Worm (Caenorhabditis elegans) whole organism, young adult: ENCODE data around the gene hpo-36.

ENCODE experiments used
- B0019.2 ChIP-seq: fragments of 200-800 bp; sonication (Bioruptor generic); conservative IDR thresholded peaks from 2 replicates; pipeline ENCODE4 v1.3.6; 2022; ENCODE audit warnings: missing genetic modification reagents, missing genetic modification characterization, missing compliant biosample characterization
- F23B12.7 ChIP-seq: sonication (generic microtip); optimal IDR thresholded peaks from 2 replicates; lab custom pipeline; 2017; ENCODE audit warnings: missing genetic modification characterization, mild to moderate bottlenecking, missing compliant biosample characterization, antibody characterized with exemption, moderate library complexity; ENCODE audit not compliant: insufficient read depth
- F37B4.10 ChIP-seq: fragments of 200-800 bp; sonication (Bioruptor generic); IDR thresholded peaks from 2 replicates; pipeline ENCODE4 v1.3.6; 2022; ENCODE audit warnings: missing genetic modification characterization, missing compliant biosample characterization
- F49E8.2 ChIP-seq: sonication (generic microtip); optimal IDR thresholded peaks from 3 replicates; lab custom pipeline; 2017; ENCODE audit warnings: missing genetic modification characterization, mild to moderate bottlenecking, missing compliant biosample characterization, antibody characterized with exemption, moderate library complexity; ENCODE audit not compliant: insufficient read depth
- F57A8.1 ChIP-seq: fragments of 200-800 bp; sonication (Bioruptor generic); optimal IDR thresholded peaks from 2 replicates; lab custom pipeline; 2018; ENCODE audit warnings: mild to moderate bottlenecking, missing genetic modification characterization, moderate library complexity, missing compliant biosample characterization
- T07F8.4 ChIP-seq: sonication (generic microtip); optimal IDR thresholded peaks from 2 replicates; lab custom pipeline; 2016; ENCODE audit warnings: mild to moderate bottlenecking, missing genetic modification characterization, moderate library complexity, missing compliant biosample characterization
- T26A5.8 ChIP-seq: sonication (generic microtip); optimal IDR thresholded peaks from 2 replicates; lab custom pipeline; 2016; ENCODE audit warnings: missing genetic modification characterization, missing compliant biosample characterization
- Y53G8AR.9 ChIP-seq: fragments of 200-800 bp; sonication (Bioruptor generic); conservative IDR thresholded peaks from 2 replicates; pipeline ENCODE4 v1.3.6; 2022; ENCODE audit warnings: missing genetic modification reagents, missing genetic modification characterization, missing compliant biosample characterization
- Y95B8A.8 ChIP-seq: fragments of 200-800 bp; sonication (Bioruptor generic); IDR thresholded peaks from 2 replicates; pipeline ENCODE4 v1.3.6; 2022; ENCODE audit warnings: missing genetic modification reagents, missing genetic modification characterization, missing compliant biosample characterization
- ZK185.1 ChIP-seq: sonication (generic microtip); optimal IDR thresholded peaks from 2 replicates; lab custom pipeline; 2016; ENCODE audit warnings: mild to moderate bottlenecking, missing genetic modification characterization, missing compliant biosample characterization; ENCODE audit not compliant: poor library complexity, severe bottlenecking
- aptf-3 ChIP-seq: fragments of 200-800 bp; sonication (Bioruptor generic); IDR thresholded peaks from 2 replicates; pipeline ENCODE4 v1.3.6; 2022; ENCODE audit warnings: missing genetic modification characterization, missing compliant biosample characterization
- atf-7 ChIP-seq: sonication (generic microtip); optimal IDR thresholded peaks from 2 replicates; lab custom pipeline; 2017; ENCODE audit warnings: mild to moderate bottlenecking, missing genetic modification characterization, missing compliant biosample characterization
- athp-1 ChIP-seq: sonication (generic microtip); optimal IDR thresholded peaks from 2 replicates; lab custom pipeline; 2017; ENCODE audit warnings: mild to moderate bottlenecking, missing genetic modification characterization, missing compliant biosample characterization
- attf-5 ChIP-seq: fragments of 200-800 bp; sonication (Bioruptor generic); optimal IDR thresholded peaks from 2 replicates; lab custom pipeline; 2018; ENCODE audit warnings: mild to moderate bottlenecking, missing genetic modification characterization, missing compliant biosample characterization
- bed-2 ChIP-seq: fragments of 200-800 bp; sonication (Bioruptor generic); IDR thresholded peaks from 2 replicates; pipeline ENCODE4 v1.3.6; 2022; ENCODE audit warnings: missing genetic modification reagents, missing genetic modification characterization, missing compliant biosample characterization
- cebp-1 ChIP-seq, 2 experiments: fragments of 200-800 bp in 1 of 2; sonication (Bioruptor generic) in 1 of 2; sonication (generic microtip) in 1 of 2; IDR thresholded peaks in 1 of 2; optimal IDR thresholded peaks in 1 of 2; 2 replicates each; pipeline versions ENCODE4 v1.3.6 to Lab custom; 2017 to 2022; ENCODE audit warnings: missing compliant biosample characterization in 2 of 2, missing genetic modification characterization in 2 of 2, mild to moderate bottlenecking in 1 of 2, missing genetic modification reagents in 1 of 2, moderate library complexity in 1 of 2
- cebp-2 ChIP-seq: fragments of 200-800 bp; sonication (Bioruptor generic); IDR thresholded peaks from 2 replicates; pipeline ENCODE4 v1.3.6; 2022; ENCODE audit warnings: missing genetic modification characterization, missing compliant biosample characterization
- ceh-27 ChIP-seq: fragments of 200-800 bp; sonication (Bioruptor generic); optimal IDR thresholded peaks from 2 replicates; lab custom pipeline; 2018; ENCODE audit warnings: mild to moderate bottlenecking, missing genetic modification characterization, moderate library complexity, missing compliant biosample characterization
- ceh-91 ChIP-seq: fragments of 200-800 bp; sonication (Bioruptor generic); IDR thresholded peaks from 2 replicates; pipeline ENCODE4 v1.3.6; 2022; ENCODE audit warnings: missing genetic modification reagents, missing genetic modification characterization, missing compliant biosample characterization
- chd-7 ChIP-seq: sonication (generic microtip); optimal IDR thresholded peaks from 2 replicates; lab custom pipeline; 2016; ENCODE audit warnings: mild to moderate bottlenecking, missing genetic modification characterization, moderate library complexity, missing compliant biosample characterization
- dox-1 ChIP-seq: fragments of 200-800 bp; sonication (Bioruptor generic); IDR thresholded peaks from 2 replicates; pipeline ENCODE4 v1.3.6; 2022; ENCODE audit warnings: missing genetic modification reagents, missing genetic modification characterization, missing compliant biosample characterization
- ets-4 ChIP-seq: fragments of 200-800 bp; sonication (Bioruptor generic); optimal IDR thresholded peaks from 2 replicates; lab custom pipeline; 2018; ENCODE audit warnings: mild to moderate bottlenecking, missing genetic modification characterization, missing compliant biosample characterization
- fkh-3 ChIP-seq: sonication (generic microtip); optimal IDR thresholded peaks from 2 replicates; lab custom pipeline; 2016; ENCODE audit warnings: mild to moderate bottlenecking, missing genetic modification characterization, missing compliant biosample characterization
- let-607 ChIP-seq, 2 experiments: fragments of 200-800 bp in 1 of 2; sonication (Bioruptor generic) in 1 of 2; sonication (generic microtip) in 1 of 2; optimal IDR thresholded peaks; 2 replicates each; lab custom pipeline; 2016 to 2018; ENCODE audit warnings: mild to moderate bottlenecking in 2 of 2, missing compliant biosample characterization in 2 of 2, missing genetic modification characterization in 2 of 2, moderate library complexity in 2 of 2, missing genotype in 1 of 2
- lin-40 ChIP-seq: sonication (generic microtip); optimal IDR thresholded peaks from 2 replicates; lab custom pipeline; 2016; ENCODE audit warnings: missing genetic modification characterization, mild to moderate bottlenecking, missing compliant biosample characterization, missing genotype, missing genetic modification reagents
- lin-54 ChIP-seq: fragments of 200-800 bp; sonication (Bioruptor generic); optimal IDR thresholded peaks from 2 replicates; lab custom pipeline; 2018; ENCODE audit warnings: mild to moderate bottlenecking, missing genetic modification characterization, missing compliant biosample characterization
- lsl-1 ChIP-seq: fragments of 200-800 bp; sonication (Bioruptor generic); optimal IDR thresholded peaks from 2 replicates; lab custom pipeline; 2018; ENCODE audit warnings: mild to moderate bottlenecking, missing genetic modification characterization, moderate library complexity, missing compliant biosample characterization
- lsy-27 ChIP-seq: sonication (generic microtip); optimal IDR thresholded peaks from 2 replicates; lab custom pipeline; 2017; ENCODE audit warnings: missing genetic modification characterization, mild to moderate bottlenecking, missing compliant biosample characterization, antibody characterized with exemption, missing genotype, borderline replicate concordance; ENCODE audit not compliant: insufficient read depth
- madf-6 ChIP-seq: fragments of 200-800 bp; sonication (Bioruptor generic); IDR thresholded peaks from 2 replicates; pipeline ENCODE4 v1.3.6; 2022; ENCODE audit warnings: missing genetic modification reagents, missing genetic modification characterization, missing compliant biosample characterization
- mel-28 ChIP-seq: sonication (generic microtip); optimal IDR thresholded peaks from 2 replicates; lab custom pipeline; 2016; ENCODE audit warnings: borderline replicate concordance, mild to moderate bottlenecking, missing genetic modification characterization, missing compliant biosample characterization
- nhr-179 ChIP-seq: sonication (generic microtip); optimal IDR thresholded peaks from 2 replicates; lab custom pipeline; 2016; ENCODE audit warnings: mild to moderate bottlenecking, missing genetic modification characterization, missing compliant biosample characterization
- nhr-80 ChIP-seq: sonication (generic microtip); optimal IDR thresholded peaks from 2 replicates; lab custom pipeline; 2016; ENCODE audit warnings: missing genetic modification characterization, missing compliant biosample characterization
- nhr-90 ChIP-seq: sonication (generic microtip); optimal IDR thresholded peaks from 2 replicates; lab custom pipeline; 2016; ENCODE audit warnings: missing genotype, mild to moderate bottlenecking, missing genetic modification characterization, missing compliant biosample characterization
- rcor-1 ChIP-seq: fragments of 200-800 bp; sonication (Bioruptor generic); IDR thresholded peaks from 2 replicates; pipeline ENCODE4 v1.3.6; 2022; ENCODE audit warnings: missing genetic modification reagents, missing genetic modification characterization, missing compliant biosample characterization
- rec-8 ChIP-seq, 2 experiments: sonication (generic microtip); optimal IDR thresholded peaks; 2 replicates each; lab custom pipeline; 2016; ENCODE audit warnings: mild to moderate bottlenecking in 2 of 2, missing genetic modification characterization in 2 of 2, missing genetic modification reagents in 2 of 2, missing genotype in 2 of 2, missing biosample characterization in 1 of 2, missing compliant biosample characterization in 1 of 2, moderate library complexity in 1 of 2
- sdz-38 ChIP-seq: sonication (generic microtip); optimal IDR thresholded peaks from 2 replicates; lab custom pipeline; 2016; ENCODE audit warnings: missing genotype, missing genetic modification characterization, missing compliant biosample characterization
- snpc-1.1 ChIP-seq: sonication (generic microtip); optimal IDR thresholded peaks from 2 replicates; lab custom pipeline; 2017; ENCODE audit warnings: missing genetic modification characterization, mild to moderate bottlenecking, missing compliant biosample characterization, antibody characterized with exemption, moderate library complexity, missing genotype, missing genetic modification reagents; ENCODE audit not compliant: insufficient read depth
- sptf-2 ChIP-seq: fragments of 200-800 bp; sonication (Bioruptor generic); optimal IDR thresholded peaks from 2 replicates; lab custom pipeline; 2018; ENCODE audit warnings: mild to moderate bottlenecking, missing genetic modification characterization, missing compliant biosample characterization
- zfh-2 ChIP-seq: fragments of 200-800 bp; sonication (Bioruptor generic); conservative IDR thresholded peaks from 2 replicates; pipeline ENCODE4 v1.3.6; 2022; ENCODE audit warnings: missing genetic modification reagents, missing genetic modification characterization, missing compliant biosample characterization
- ztf-22 ChIP-seq: fragments of 200-800 bp; sonication (Bioruptor generic); optimal IDR thresholded peaks from 2 replicates; lab custom pipeline; 2018; ENCODE audit warnings: mild to moderate bottlenecking, missing genetic modification characterization, moderate library complexity, missing compliant biosample characterization
- ztf-25 ChIP-seq: fragments of 200-800 bp; sonication (Bioruptor generic); IDR thresholded peaks from 2 replicates; pipeline ENCODE4 v1.3.6; 2022; ENCODE audit warnings: missing genetic modification reagents, missing genetic modification characterization, missing compliant biosample characterization
- ztf-26 ChIP-seq: sonication (generic microtip); optimal IDR thresholded peaks from 2 replicates; lab custom pipeline; 2017; ENCODE audit warnings: missing genetic modification characterization, missing compliant biosample characterization
- ztf-28 ChIP-seq: fragments of 200-800 bp; sonication (Bioruptor generic); IDR thresholded peaks from 2 replicates; pipeline ENCODE4 v1.3.6; 2022; ENCODE audit warnings: missing genetic modification reagents, missing genetic modification characterization, missing compliant biosample characterization
- ztf-3 ChIP-seq: fragments of 200-800 bp; sonication (Bioruptor generic); optimal IDR thresholded peaks from 2 replicates; lab custom pipeline; 2018; ENCODE audit warnings: mild to moderate bottlenecking, missing genetic modification characterization, missing compliant biosample characterization
- ztf-6 ChIP-seq: fragments of 200-800 bp; sonication (Bioruptor generic); IDR thresholded peaks from 2 replicates; pipeline ENCODE4 v1.3.6; 2022; ENCODE audit warnings: missing genetic modification reagents, missing genetic modification characterization, missing compliant biosample characterization

The hpo-36 gene

DNA sequence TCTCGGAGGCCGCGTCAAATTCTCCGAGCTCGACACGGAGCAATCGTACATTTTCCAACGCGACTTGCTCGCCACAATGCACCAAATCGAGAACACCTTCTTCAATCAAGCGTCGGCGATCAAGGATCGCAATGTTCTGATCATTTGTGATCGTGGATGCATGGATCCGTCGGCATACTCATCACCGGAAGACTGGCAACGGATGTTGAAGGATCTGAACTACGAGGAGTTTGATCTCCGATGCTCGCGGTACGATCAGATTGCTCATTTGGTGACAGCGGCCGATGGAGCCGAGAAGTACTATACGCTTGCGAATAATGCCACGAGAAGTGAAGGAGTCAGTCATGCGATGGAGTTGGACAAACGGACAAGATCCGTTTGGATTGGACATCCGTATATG is 40.7 kb downstream of the hpo-36 start:
- TF ChIP-seq zfh-2 (0 out of 2 replicates have a peak, but pooled peaks have one; percentile 26), madf-6 (GFP tag; lab: Robert Waterston, UW) (no peak), rec-8 (tag; optimal IDR thresholded peaks at IDR 0.05; lab: Kevin White, UChicago) (no peak)
- TF ChIP-seq, all 124 proteins: peak for 1

DNA sequence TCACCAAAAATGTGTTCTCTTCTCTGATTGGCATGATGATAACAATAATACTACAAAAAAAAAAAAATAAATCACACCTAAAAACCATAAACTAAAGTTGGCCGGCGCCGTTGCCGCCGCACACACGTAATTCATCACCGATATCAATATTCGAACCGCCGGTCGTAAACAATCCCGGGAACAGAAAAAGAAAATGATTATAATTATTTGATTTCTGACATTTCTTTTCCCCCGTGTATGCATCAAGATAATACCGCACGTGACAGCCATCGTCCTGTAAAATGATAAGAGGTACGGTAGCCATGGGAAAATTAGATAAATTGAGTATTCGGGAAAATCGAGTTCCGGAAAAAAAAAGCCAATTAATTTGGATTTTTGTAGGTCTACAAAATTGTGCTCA is 42.1 kb downstream of the hpo-36 start:
- peak; percentile 20 for TF ChIP-seq ets-4
- TF ChIP-seq snpc-1.1 (tag; lab: Kevin White, UChicago): no peak
- TF ChIP-seq F37B4.10 (GFP tag; lab: Robert Waterston, UW): no peak
- no peak for TF ChIP-seq B0019.2 (GFP tag; lab: Robert Waterston, UW)
- peak; percentile 3 for TF ChIP-seq chd-7 (tag; lab: Kevin White, UChicago)
- no peak for TF ChIP-seq rec-8 (tag; optimal IDR thresholded peaks at IDR 0.05; lab: Kevin White, UChicago)
- no peak for TF ChIP-seq ztf-22 (GFP tag; lab: Kevin White, UChicago)
- no peak for TF ChIP-seq F49E8.2 (tag; lab: Kevin White, UChicago)
- TF ChIP-seq ceh-27 (GFP tag; lab: Kevin White, UChicago): no peak
- peak; percentile 5 for TF ChIP-seq attf-5 (GFP tag; lab: Kevin White, UChicago)
- peak; percentile 91 for TF ChIP-seq nhr-80 (tag; lab: Kevin White, UChicago)
- peak; percentile 24 for TF ChIP-seq lin-40 (tag; lab: Kevin White, UChicago)
- TF ChIP-seq T07F8.4 (tag; lab: Kevin White, UChicago): no peak
- TF ChIP-seq rcor-1: no peak
- TF ChIP-seq mel-28 (tag; lab: Kevin White, UChicago): no peak
- TF ChIP-seq nhr-179 (tag; lab: Kevin White, UChicago): no peak
- peak; percentile 59 for TF ChIP-seq atf-7 (tag; lab: Kevin White, UChicago)
- no peak for TF ChIP-seq T26A5.8
- no peak for TF ChIP-seq athp-1
- TF ChIP-seq lin-54: peak; percentile 5
- no peak for TF ChIP-seq bed-2 (GFP tag; lab: Robert Waterston, UW)
- TF ChIP-seq ztf-28 (GFP tag; lab: Robert Waterston, UW): no peak
- TF ChIP-seq ztf-6 (GFP tag; lab: Robert Waterston, UW): no peak
- TF ChIP-seq aptf-3 (GFP tag; lab: Robert Waterston, UW): no peak
- no peak for TF ChIP-seq cebp-1 (GFP tag; IDR thresholded peaks at IDR 0.05; lab: Robert Waterston, UW)
- TF ChIP-seq cebp-1 (tag; optimal IDR thresholded peaks at IDR 0.05; lab: Kevin White, UChicago): peak; percentile 59
- no peak for TF ChIP-seq ztf-3
- TF ChIP-seq lsl-1 (GFP tag; lab: Kevin White, UChicago): no peak
- TF ChIP-seq nhr-90 (tag; lab: Kevin White, UChicago): peak; percentile 44
- no peak for TF ChIP-seq Y53G8AR.9
- no peak for TF ChIP-seq ceh-91 (GFP tag; lab: Robert Waterston, UW)
- TF ChIP-seq Y95B8A.8 (GFP tag; lab: Robert Waterston, UW): no peak
- no peak for TF ChIP-seq fkh-3 (tag; lab: Kevin White, UChicago)
- no peak for TF ChIP-seq ztf-26
- no peak for TF ChIP-seq cebp-2 (GFP tag; lab: Robert Waterston, UW)
- no peak for TF ChIP-seq ztf-25
- peak; percentile 43 for TF ChIP-seq dox-1 (GFP tag; lab: Robert Waterston, UW)
- no peak for TF ChIP-seq sptf-2
- no peak for TF ChIP-seq lsy-27
- TF ChIP-seq F23B12.7 (tag; lab: Kevin White, UChicago): no peak
- no peak for TF ChIP-seq zfh-2
- no peak for TF ChIP-seq ZK185.1
- no peak for TF ChIP-seq sdz-38 (tag; lab: Kevin White, UChicago)
- peak in 1 of 2 experiments; percentile 54 for TF ChIP-seq let-607 (tag; optimal IDR thresholded peaks at IDR 0.05; lab: Kevin White, UChicago)
- TF ChIP-seq F57A8.1 (GFP tag; lab: Kevin White, UChicago): no peak
